Fruit fly (Drosophila melanogaster): Measurements from ENCODE around the gene Syn.

The Syn gene

DNA sequence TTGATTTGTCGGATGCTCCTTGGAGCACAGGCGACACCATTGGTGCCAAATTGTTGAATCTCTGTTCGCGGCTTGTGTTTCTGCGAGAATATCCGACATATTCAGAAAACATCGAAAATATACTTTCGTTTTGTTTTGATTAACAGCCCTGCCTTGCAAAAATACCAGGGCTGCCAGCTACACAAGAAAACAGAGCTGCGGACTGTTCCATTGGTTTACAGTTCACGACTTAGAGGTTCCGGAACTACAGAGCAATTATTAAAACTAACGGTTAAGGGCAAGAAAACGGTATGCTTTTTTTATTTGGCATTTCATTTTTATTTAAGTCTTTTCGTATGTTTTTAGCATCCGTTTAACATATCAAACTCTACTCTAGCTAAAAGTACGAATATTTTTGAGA is 29.3 kb upstream of the Syn start, which contains the start of gene CG6254 (continued):
- TF ChIP-seq Poxn (GFP tag; IDR thresholded peaks at IDR 0.05), result no peak
- peak in 1 of 2 experiments; percentile 47 for TF ChIP-seq dpn (GFP tag; optimal IDR thresholded peaks at IDR 0.05)
- peak; percentile 50; the same call in 1 of the 3 replicates for TF ChIP-seq ase (GFP tag; IDR thresholded peaks at IDR 0.05)
- TF ChIP-seq dm (GFP tag; optimal IDR thresholded peaks at IDR 0.05), result peak; percentile 31
- peak; percentile 54 for TF ChIP-seq CG12659 (GFP tag; optimal IDR thresholded peaks at IDR 0.05)
- TF ChIP-seq tin (GFP tag; optimal IDR thresholded peaks at IDR 0.05), result peak; percentile 47
- TF ChIP-seq CG4282 (GFP tag; optimal IDR thresholded peaks at IDR 0.05), result no peak
- peak; percentile 34 for TF ChIP-seq CG7786 (GFP tag; optimal IDR thresholded peaks at IDR 0.05)
- no peak for TF ChIP-seq dmrt99B (tag; optimal IDR thresholded peaks at IDR 0.05)
- TF ChIP-seq ind (GFP tag; optimal IDR thresholded peaks at IDR 0.05), result peak; percentile 52
- no peak for TF ChIP-seq cg (GFP tag; optimal IDR thresholded peaks at IDR 0.05)
- TF ChIP-seq CG14014 (GFP tag; IDR thresholded peaks at IDR 0.05), result peak; percentile 64; the same call in 1 of the 2 replicates
- peak; percentile 63 for TF ChIP-seq mam (GFP tag; optimal IDR thresholded peaks at IDR 0.05)
- TF ChIP-seq ems (GFP tag; optimal IDR thresholded peaks at IDR 0.05), result peak; percentile 6
- TF ChIP-seq rib (GFP tag; IDR thresholded peaks at IDR 0.05), result no peak
- peak; percentile 99 for TF ChIP-seq MBD-R2 (GFP tag; IDR thresholded peaks at IDR 0.05)
- TF ChIP-seq Ptx1 (GFP tag; IDR thresholded peaks at IDR 0.05), result peak; percentile 32; the same call in 1 of the 2 replicates
- TF ChIP-seq sens (GFP tag), result peak; percentile 58
- TF ChIP-seq Dek (tag; optimal IDR thresholded peaks at IDR 0.05), result no peak
- TF ChIP-seq ap (GFP tag; IDR thresholded peaks at IDR 0.05), result no peak
- TF ChIP-seq chinmo (GFP tag; IDR thresholded peaks at IDR 0.05; ENCODE audit: partially characterized antibody), result no peak
- no peak for TF ChIP-seq CG7271 (tag; optimal IDR thresholded peaks at IDR 0.05)
- 0 out of 2 replicates have a peak, but pooled peaks have one; percentile 18 for TF ChIP-seq sisA (GFP tag; IDR thresholded peaks at IDR 0.05)
- peak; percentile 27 for TF ChIP-seq BEAF-32 (GFP tag; optimal IDR thresholded peaks at IDR 0.05)
- TF ChIP-seq CG6654 (GFP tag; optimal IDR thresholded peaks at IDR 0.05), result no peak
- TF ChIP-seq CG30403 (GFP tag; optimal IDR thresholded peaks at IDR 0.05), result peak; percentile 59
- TF ChIP-seq CG9932 (GFP tag; IDR thresholded peaks at IDR 0.05), result peak; percentile 76
- peak; percentile 10 for TF ChIP-seq HLH54F (GFP tag; optimal IDR thresholded peaks at IDR 0.05)
- peak in 1 of 2 experiments; percentile 29 for TF ChIP-seq Pdp1 (GFP tag; optimal IDR thresholded peaks at IDR 0.05)
- TF ChIP-seq amos (GFP tag; IDR thresholded peaks at IDR 0.05; ENCODE audit: partially characterized antibody), result peak; percentile 57; the same call in 1 of the 2 replicates
- TF ChIP-seq pum (GFP tag; optimal IDR thresholded peaks at IDR 0.05), result peak; percentile 4
- TF ChIP-seq pzg (GFP tag; optimal IDR thresholded peaks at IDR 0.05), result peak; percentile 68
- TF ChIP-seq fu2 (GFP tag; optimal IDR thresholded peaks at IDR 0.05), result peak; percentile 12
- no peak for TF ChIP-seq ranshi (GFP tag; IDR thresholded peaks at IDR 0.05)
- TF ChIP-seq CG18764 (GFP tag; optimal IDR thresholded peaks at IDR 0.05), result peak; percentile 6
- peak; percentile 53 for TF ChIP-seq Xbp1 (GFP tag; optimal IDR thresholded peaks at IDR 0.05)
- no peak for TF ChIP-seq CG1647 (GFP tag; optimal IDR thresholded peaks at IDR 0.05)
- TF ChIP-seq Nf-YB (GFP tag; optimal IDR thresholded peaks at IDR 0.05), result no peak
- no peak for TF ChIP-seq CG43689 (GFP tag; IDR thresholded peaks at IDR 0.05)
- no peak for TF ChIP-seq CG6272 (GFP tag; IDR thresholded peaks at IDR 0.05)
- TF ChIP-seq Gug (GFP tag; IDR thresholded peaks at IDR 0.05), result peak; percentile 35; the same call in 1 of the 4 replicates
- no peak for TF ChIP-seq crc (GFP tag; optimal IDR thresholded peaks at IDR 0.05)
- TF ChIP-seq Chrac-16 (GFP tag; optimal IDR thresholded peaks at IDR 0.05), result peak; percentile 34
- no peak for TF ChIP-seq Sin3A (optimal IDR thresholded peaks at IDR 0.05)
- 0 out of 4 replicates have a peak, but pooled peaks have one; percentile 32 for TF ChIP-seq Dll (GFP tag; IDR thresholded peaks at IDR 0.05; ENCODE audit: partially characterized antibody)
- peak; percentile 37 for TF ChIP-seq zen (tag; optimal IDR thresholded peaks at IDR 0.05)
- no peak for TF ChIP-seq pan (optimal IDR thresholded peaks at IDR 0.05)
- peak in 1 of 2 experiments; percentile 22 for TF ChIP-seq pan (GFP tag; optimal IDR thresholded peaks at IDR 0.05 in 1 of 2, IDR thresholded peaks at IDR 0.05 in 1 of 2)
- no peak for TF ChIP-seq Bdp1 (GFP tag; optimal IDR thresholded peaks at IDR 0.05)
- TF ChIP-seq vnd (GFP tag; IDR thresholded peaks at IDR 0.05; ENCODE audit: partially characterized antibody), result peak; percentile 28; the same call in 1 of the 3 replicates
- peak in 1 of 3 experiments; percentile 30 for TF ChIP-seq Stat92E (GFP tag; optimal IDR thresholded peaks at IDR 0.05)

All from whole organism, embryonic.